Worm (Caenorhabditis elegans): ENCODE data around the gene nep-17.

DNA sequence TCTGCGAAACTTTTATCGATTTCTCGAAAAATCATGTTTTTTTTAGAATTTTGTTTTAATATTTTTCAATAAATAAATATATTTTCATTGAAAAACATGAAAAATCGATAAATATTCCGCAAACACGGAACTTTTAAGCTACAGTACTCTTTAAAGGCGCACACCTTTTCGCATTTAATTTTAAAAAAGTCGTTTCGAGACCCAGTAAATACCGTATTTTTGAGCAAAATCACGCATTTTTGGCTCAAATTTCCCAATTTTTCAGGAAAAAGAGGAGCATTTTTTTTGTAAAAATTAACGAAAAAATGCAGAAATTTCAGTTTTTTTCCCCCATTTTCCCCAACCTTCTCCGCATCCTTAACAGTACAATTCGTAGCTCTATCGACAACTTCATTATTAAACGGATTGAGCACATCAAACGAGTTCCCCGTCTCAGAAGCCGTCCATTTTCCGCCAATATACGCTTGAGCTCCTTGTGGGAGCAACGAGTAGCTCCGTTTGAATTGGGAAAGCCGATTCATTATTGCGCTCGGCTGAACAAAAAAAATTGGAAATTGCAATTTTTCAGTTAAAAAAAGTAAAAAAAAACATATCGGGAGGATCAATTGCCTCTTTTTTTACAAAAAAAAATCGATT is 16.2 kb upstream of the nep-17 start, which contains the start of gene alh-7:
- TF ChIP-seq nhr-129 (tag; optimal IDR thresholded peaks at IDR 0.05) (no peak), mbf-1 (tag; optimal IDR thresholded peaks at IDR 0.05) (no peak), mdl-1 (tag; optimal IDR thresholded peaks at IDR 0.05) (no peak), lin-11 (tag; optimal IDR thresholded peaks at IDR 0.05) (no peak), nhr-25 (tag; optimal IDR thresholded peaks at IDR 0.05) (no peak), lin-13 (GFP tag; optimal IDR thresholded peaks at IDR 0.05) (no peak), ceh-82 (tag; optimal IDR thresholded peaks at IDR 0.05) (no peak), unc-39 (tag; optimal IDR thresholded peaks at IDR 0.05) (no peak)

Data from whole organism, L2 larva.